Fruit fly (Drosophila melanogaster) Kc167 (cell line): Measurements from ENCODE around the gene Coq4.

Source experiments
- Sin3A ChIP-seq: fragments of >200 bp; optimal IDR thresholded peaks from 2 replicates; lab custom pipeline; 2018; ENCODE audit warnings: missing external identifiers
- insv ChIP-seq: fragments of >200 bp; optimal IDR thresholded peaks from 3 replicates; lab custom pipeline; 2018; ENCODE audit warnings: missing external identifiers
- psq ChIP-seq: fragments of >200 bp; optimal IDR thresholded peaks from 2 replicates; lab custom pipeline; 2017; ENCODE audit warnings: missing external identifiers

dm6 chr3L:17382628-17383027 is 50.8 kb downstream of the Coq4 start, which contains the start of gene CG13728:
- TF ChIP-seq Sin3A (lab: Kevin White, UChicago) (no peak), insv (lab: Kevin White, UChicago) (no peak), psq (lab: Kevin White, UChicago) (no peak)
